Worm (Caenorhabditis elegans): Measurements from ENCODE around the gene F14D2.5.

The F14D2.5 gene

DNA sequence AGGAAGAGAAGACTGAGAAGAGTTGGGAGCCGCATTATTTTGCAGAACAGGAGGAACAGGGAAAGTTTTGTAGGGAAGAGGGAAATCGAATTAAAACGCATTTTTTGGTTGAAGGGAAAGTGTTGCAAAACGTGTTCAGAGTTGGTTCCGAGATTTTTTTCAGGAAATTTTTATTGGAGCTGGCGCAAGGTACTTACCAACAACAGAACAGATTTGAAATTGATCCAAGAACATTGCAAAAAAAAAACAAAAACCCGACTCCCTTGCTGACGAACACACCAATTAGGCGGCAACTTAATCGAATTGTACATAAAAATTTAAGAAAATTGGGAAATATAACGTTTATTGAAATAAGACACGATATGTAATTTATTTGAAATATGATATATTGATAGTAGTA is 1.8 kb upstream of the F14D2.5 start, which contains the start of gene F14D2.7:
Gene F14D2.7 (minus strand): TSS at position 101 of the 400 bp plus-strand sequence.
- no peak for TF ChIP-seq elt-3 (tag; optimal IDR thresholded peaks at IDR 0.05)
- TF ChIP-seq mef-2 (tag; optimal IDR thresholded peaks at IDR 0.05): no peak

- TF ChIP-seq lin-15B (tag; optimal IDR thresholded peaks at IDR 0.05) (no peak), efl-3 (GFP tag; optimal IDR thresholded peaks at IDR 0.05) (no peak)
Measured at ce11 chrII:3340818-3341217, 467 bp downstream of the F14D2.5 start.

ce11 chrII:3341989-3342388 is 1.6 kb downstream of the F14D2.5 start, which contains the start of gene F14D2.11:
Gene F14D2.11, minus strand, starts transcription at chrII:3342089.
- TF ChIP-seq mdl-1 (tag; optimal IDR thresholded peaks at IDR 0.05): no peak
- TF ChIP-seq ets-5 (GFP tag; IDR thresholded peaks at IDR 0.05): no peak
- no peak for TF ChIP-seq hpl-2 (GFP tag; optimal IDR thresholded peaks at IDR 0.05)
- TF ChIP-seq vab-15 (tag; optimal IDR thresholded peaks at IDR 0.05): no peak
- TF ChIP-seq C34B4.2 (tag; optimal IDR thresholded peaks at IDR 0.05): no peak
- no peak for TF ChIP-seq isw-1 (GFP tag; IDR thresholded peaks at IDR 0.05)
- no peak for TF ChIP-seq fkh-4 (tag; optimal IDR thresholded peaks at IDR 0.05; ENCODE audit: borderline replicate concordance)
- no peak for TF ChIP-seq lir-3 (tag; optimal IDR thresholded peaks at IDR 0.05; ENCODE audit: poor library complexity)
- TF ChIP-seq nhr-20 (tag; optimal IDR thresholded peaks at IDR 0.05): no peak
- TF ChIP-seq ztf-4 (tag; optimal IDR thresholded peaks at IDR 0.05): no peak
- TF ChIP-seq lsy-2 (tag; optimal IDR thresholded peaks at IDR 0.05): no peak
- no peak for TF ChIP-seq nhr-84 (tag; optimal IDR thresholded peaks at IDR 0.05)

DNA sequence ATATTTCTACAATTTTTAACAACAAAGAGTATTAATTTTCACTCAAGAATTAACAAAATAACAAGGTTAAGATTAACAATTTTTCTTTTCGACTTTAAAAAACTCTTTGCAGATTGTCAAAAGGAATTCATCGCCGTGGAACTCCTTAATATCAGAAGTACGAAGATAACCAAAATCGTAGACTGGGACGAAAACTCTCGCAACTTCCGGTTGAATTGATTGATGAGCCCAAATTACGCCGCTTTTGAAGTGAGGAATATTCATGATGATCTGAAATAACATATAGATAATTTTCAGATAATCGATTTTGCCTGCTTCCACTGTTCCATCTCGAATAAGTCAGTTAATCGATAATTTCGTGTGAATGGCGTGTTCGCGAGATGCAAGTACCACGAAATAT is 3.4 kb downstream of the F14D2.5 start, which contains the start of gene F14D2.15:
Gene F14D2.15 (minus strand): TSS at position 101 of the 400 bp plus-strand sequence.
- no peak for TF ChIP-seq F16B12.6 (tag; optimal IDR thresholded peaks at IDR 0.05)
- TF ChIP-seq lin-14 (GFP tag; optimal IDR thresholded peaks at IDR 0.05): no peak
- no peak for TF ChIP-seq nhr-90 (tag; optimal IDR thresholded peaks at IDR 0.05; ENCODE audit: poor library complexity)
- no peak for TF ChIP-seq tbx-2 (tag; optimal IDR thresholded peaks at IDR 0.05)
- no peak for TF ChIP-seq ceh-90 (tag; optimal IDR thresholded peaks at IDR 0.05)
- no peak for TF ChIP-seq pag-3 (tag; optimal IDR thresholded peaks at IDR 0.05; ENCODE audit: borderline replicate concordance, insufficient read depth)
- TF ChIP-seq lin-13 (GFP tag; optimal IDR thresholded peaks at IDR 0.05): no peak
- no peak for TF ChIP-seq lsy-2 (tag; optimal IDR thresholded peaks at IDR 0.05)
- TF ChIP-seq hpl-2 (GFP tag; optimal IDR thresholded peaks at IDR 0.05): no peak
- no peak for TF ChIP-seq aha-1 (tag; optimal IDR thresholded peaks at IDR 0.05)
- no peak for TF ChIP-seq ceh-63 (GFP tag; optimal IDR thresholded peaks at IDR 0.05)
- no peak for TF ChIP-seq egl-27 (tag; optimal IDR thresholded peaks at IDR 0.05)
- no peak for TF ChIP-seq nhr-71 (tag; optimal IDR thresholded peaks at IDR 0.05)
- no peak for TF ChIP-seq blmp-1 (tag; optimal IDR thresholded peaks at IDR 0.05)
- no peak for TF ChIP-seq zag-1 (tag; optimal IDR thresholded peaks at IDR 0.05)
- no peak for TF ChIP-seq mef-2 (tag; optimal IDR thresholded peaks at IDR 0.05)
- TF ChIP-seq mep-1 (tag; optimal IDR thresholded peaks at IDR 0.05): no peak
- TF ChIP-seq alr-1 (tag; optimal IDR thresholded peaks at IDR 0.05; ENCODE audit: borderline replicate concordance): no peak
- no peak for TF ChIP-seq sup-37 (GFP tag; optimal IDR thresholded peaks at IDR 0.05)
- TF ChIP-seq nhr-76 (tag; optimal IDR thresholded peaks at IDR 0.05): no peak

- TF ChIP-seq ces-1 (GFP tag; optimal IDR thresholded peaks at IDR 0.05): no peak
- TF ChIP-seq nhr-85 (tag): no peak
- no peak for TF ChIP-seq swsn-7 (tag; optimal IDR thresholded peaks at IDR 0.05)
Measured at ce11 chrII:3344917-3345316, 4.6 kb downstream of the F14D2.5 start, which contains the start of gene bath-28. Gene bath-28, minus strand, starts transcription at chrII:3344967.
